Worm (Caenorhabditis elegans) whole organism, L3 larva: Measurements from ENCODE around the gene C33F10.11.
A peak's percentile ranks its signal among the peaks of the same experiment; 100 is the strongest.
"Not testable (repeated sequence)": the region's sequence is repeated elsewhere in the genome, so short reads cannot be mapped to it uniquely, and the experiment has no call there.

Experiments used
- R02D3.7 ChIP-seq: fragments of 150-350 bp; optimal IDR thresholded peaks from 2 replicates; lab custom pipeline; 2014; ENCODE audit warnings: missing biosample characterization, missing genetic modification characterization
- ZK546.5 ChIP-seq: sonication (generic microtip); optimal IDR thresholded peaks from 2 replicates; lab custom pipeline; 2017; ENCODE audit warnings: missing biosample characterization, missing genetic modification characterization
- aly-2 ChIP-seq: fragments of 150-350 bp; optimal IDR thresholded peaks from 2 replicates; lab custom pipeline; 2014; ENCODE audit warnings: missing biosample characterization, missing genetic modification characterization
- ama-1 ChIP-seq: fragments of 150-350 bp; optimal IDR thresholded peaks from 2 replicates; lab custom pipeline; 2018
- ceh-16 ChIP-seq: sonication (generic microtip); optimal IDR thresholded peaks from 2 replicates; lab custom pipeline; 2017; ENCODE audit warnings: missing biosample characterization, missing genetic modification characterization
- ceh-28 ChIP-seq: fragments of 150-350 bp; optimal IDR thresholded peaks from 2 replicates; lab custom pipeline; 2014; ENCODE audit warnings: missing biosample characterization, missing genetic modification reagents, missing genetic modification characterization
- ceh-82 ChIP-seq: fragments of 150-350 bp; optimal IDR thresholded peaks from 2 replicates; lab custom pipeline; 2014; ENCODE audit warnings: missing biosample characterization, missing genetic modification characterization
- daf-12 ChIP-seq: fragments of 150-350 bp; optimal IDR thresholded peaks from 2 replicates; lab custom pipeline; 2014; ENCODE audit warnings: missing biosample characterization, missing genetic modification reagents, missing genetic modification characterization
- egl-5 ChIP-seq: fragments of 150-350 bp; optimal IDR thresholded peaks from 2 replicates; lab custom pipeline; 2017; ENCODE audit warnings: missing biosample characterization, missing genetic modification reagents, missing genetic modification characterization, inconsistent platforms
- elt-2 ChIP-seq: sonication (generic microtip); optimal IDR thresholded peaks from 2 replicates; lab custom pipeline; 2016; ENCODE audit warnings: missing genetic modification reagents, mild to moderate bottlenecking, missing genetic modification characterization, missing compliant biosample characterization
- elt-3 ChIP-seq, 3 experiments: fragments of 150-350 bp in 1 of 3; sonication (generic microtip) in 2 of 3; optimal IDR thresholded peaks; 2 replicates in 2 of 3; 4 replicates in 1 of 3; lab custom pipeline; 2014 to 2017; ENCODE audit warnings: missing biosample characterization in 3 of 3, missing genetic modification characterization in 3 of 3
- fos-1 ChIP-seq: fragments of 150-350 bp; optimal IDR thresholded peaks from 2 replicates; lab custom pipeline; 2014; ENCODE audit warnings: missing biosample characterization, missing genetic modification characterization
- lin-15B ChIP-seq: fragments of 150-350 bp; optimal IDR thresholded peaks from 2 replicates; lab custom pipeline; 2014; ENCODE audit warnings: missing biosample characterization, missing genetic modification characterization
- lin-39 ChIP-seq: fragments of 150-350 bp; optimal IDR thresholded peaks from 2 replicates; lab custom pipeline; 2018; ENCODE audit warnings: missing biosample characterization, missing genetic modification reagents, missing genetic modification characterization
- lsy-12 ChIP-seq: sonication (generic microtip); optimal IDR thresholded peaks from 2 replicates; lab custom pipeline; 2016; ENCODE audit warnings: mild to moderate bottlenecking, missing genetic modification characterization, missing compliant biosample characterization
- mml-1 ChIP-seq: fragments of 150-350 bp; sonication (generic microtip); optimal IDR thresholded peaks from 3 replicates; lab custom pipeline; 2014; ENCODE audit warnings: missing biosample characterization, missing genetic modification characterization
- nfya-1 ChIP-seq: sonication (generic microtip); optimal IDR thresholded peaks from 2 replicates; lab custom pipeline; 2017; ENCODE audit warnings: missing genetic modification characterization, mild to moderate bottlenecking, missing compliant biosample characterization, antibody characterized with exemption, moderate library complexity; ENCODE audit not compliant: insufficient read depth
- nhr-11 ChIP-seq: fragments of 150-350 bp; optimal IDR thresholded peaks from 2 replicates; lab custom pipeline; 2014; ENCODE audit warnings: missing biosample characterization, missing genetic modification characterization
- nhr-12 ChIP-seq: fragments of 150-350 bp; optimal IDR thresholded peaks from 2 replicates; lab custom pipeline; 2014; ENCODE audit warnings: missing biosample characterization, missing genetic modification characterization
- nhr-23 ChIP-seq: fragments of 150-350 bp; optimal IDR thresholded peaks from 2 replicates; lab custom pipeline; 2014; ENCODE audit warnings: missing biosample characterization, missing genetic modification reagents, missing genetic modification characterization
- nhr-237 ChIP-seq: fragments of 150-350 bp; optimal IDR thresholded peaks from 2 replicates; lab custom pipeline; 2014; ENCODE audit warnings: missing biosample characterization, missing genetic modification characterization
- nhr-25 ChIP-seq: sonication (generic microtip); optimal IDR thresholded peaks from 2 replicates; lab custom pipeline; 2017; ENCODE audit warnings: missing biosample characterization, missing genetic modification characterization
- nhr-28 ChIP-seq: fragments of 150-350 bp; optimal IDR thresholded peaks from 2 replicates; lab custom pipeline; 2014; ENCODE audit warnings: missing biosample characterization, missing genetic modification characterization
- nhr-43 ChIP-seq: sonication (generic microtip); optimal IDR thresholded peaks from 2 replicates; lab custom pipeline; 2016; ENCODE audit warnings: mild to moderate bottlenecking, missing genetic modification characterization, missing compliant biosample characterization; ENCODE audit not compliant: poor library complexity, severe bottlenecking
- nhr-77 ChIP-seq: fragments of 150-350 bp; optimal IDR thresholded peaks from 2 replicates; lab custom pipeline; 2014; ENCODE audit warnings: missing biosample characterization, missing genetic modification characterization
- pha-4 ChIP-seq: fragments of 150-350 bp; optimal IDR thresholded peaks from 2 replicates; lab custom pipeline; 2014; ENCODE audit warnings: missing biosample characterization, missing genetic modification reagents, missing genetic modification characterization
- pqm-1 ChIP-seq: fragments of 150-350 bp; optimal IDR thresholded peaks from 2 replicates; lab custom pipeline; 2017; ENCODE audit warnings: missing biosample characterization, missing genetic modification characterization, inconsistent platforms
- snpc-4 ChIP-seq: fragments of 150-350 bp; optimal IDR thresholded peaks from 2 replicates; lab custom pipeline; 2014; ENCODE audit warnings: missing biosample characterization, missing genetic modification characterization
- unc-39 ChIP-seq: sonication (generic microtip); optimal IDR thresholded peaks from 4 replicates; lab custom pipeline; 2017; ENCODE audit warnings: missing biosample characterization, missing genetic modification characterization
- unc-62 ChIP-seq: fragments of 150-350 bp; sonication (generic microtip); optimal IDR thresholded peaks from 4 replicates; lab custom pipeline; 2014; ENCODE audit warnings: missing biosample characterization, missing genetic modification reagents, missing genetic modification characterization
- zag-1 ChIP-seq: fragments of 150-350 bp; optimal IDR thresholded peaks from 2 replicates; lab custom pipeline; 2014; ENCODE audit warnings: missing biosample characterization, missing genetic modification characterization
- ztf-11 ChIP-seq: fragments of 150-350 bp; optimal IDR thresholded peaks from 2 replicates; lab custom pipeline; 2014; ENCODE audit warnings: missing biosample characterization, missing genetic modification characterization

Gene C33F10.11

ce11 chrII:4867476-4867875, 32.8 kb upstream of the C33F10.11 start, which contains the start of gene col-17:
Gene col-17 (minus strand): TSS chrII:4867576.
- TF ChIP-seq ZK546.5 (tag; lab: Kevin White, UChicago) (no peak), unc-39 (tag; lab: Kevin White, UChicago) (no peak), R02D3.7 (tag; lab: Kevin White, UChicago) (no peak), mml-1 (tag; lab: Kevin White, UChicago) (no peak), ztf-11 (tag; lab: Kevin White, UChicago) (no peak), aly-2 (tag; lab: Kevin White, UChicago) (no peak), ceh-82 (no peak), ceh-16 (tag; lab: Kevin White, UChicago) (no peak), lin-15B (no peak), zag-1 (tag; lab: Kevin White, UChicago) (no peak), nhr-28 (tag; lab: Kevin White, UChicago) (no peak), daf-12 (no peak)

- TF ChIP-seq ama-1 (lab: Kevin White, UChicago) = peak; percentile 91
- peak; percentile 16 for TF ChIP-seq nhr-77 (tag; lab: Kevin White, UChicago)
- peak; percentile 25 for TF ChIP-seq nfya-1
- TF ChIP-seq ceh-82 = no peak
- TF ChIP-seq elt-3 (tag; optimal IDR thresholded peaks at IDR 0.05; lab: Kevin White, UChicago) = peak in 1 of 3 experiments; percentile 73
- TF ChIP-seq R02D3.7 (tag; lab: Kevin White, UChicago) = peak; percentile 28
- peak; percentile 78 for TF ChIP-seq nhr-25 (tag; lab: Kevin White, UChicago)
- TF ChIP-seq nhr-43 (tag; lab: Kevin White, UChicago) = peak; percentile 74
- peak; percentile 64 for TF ChIP-seq nhr-23 (tag; lab: Kevin White, UChicago)
- peak; percentile 50 for TF ChIP-seq unc-62 (GFP tag; lab: Kevin White, UChicago)
- TF ChIP-seq fos-1 (tag; lab: Kevin White, UChicago) = no peak
- no peak for TF ChIP-seq elt-2 (tag; lab: Kevin White, UChicago)
These were observed 31.4 kb upstream of the C33F10.11 start for ce11 chrII:4866045-4866444.

- TF ChIP-seq ceh-16 (tag; lab: Kevin White, UChicago) (no peak), daf-12 (no peak), egl-5 (tag; lab: Kevin White, UChicago) (no peak)
These were observed 28.7 kb upstream of the C33F10.11 start, which contains the start of the genes mpst-4 and F11G11.14 for ce11 chrII:4863357-4863756. Gene mpst-4 (minus strand): TSS chrII:4863457. Gene F11G11.14 (plus strand): TSS chrII:4863681.

- not testable (repeated sequence) for TF ChIP-seq nhr-25, egl-5, lin-39 (tag; lab: Kevin White, UChicago)
These were observed 25.6 kb upstream of the C33F10.11 start, which contains the start of the genes nspd-5 and F11G11.4 for ce11 chrII:4860260-4860659. Gene nspd-5 (minus strand): TSS chrII:4860360. Gene F11G11.4 (plus strand): TSS chrII:4860594.

ce11 chrII:4858906-4859411, 24.3 kb upstream of the C33F10.11 start:
- TF ChIP-seq elt-2 (tag; lab: Kevin White, UChicago) (peak; percentile 4), fos-1 (tag; lab: Kevin White, UChicago) (no peak), ama-1 (lab: Kevin White, UChicago) (peak; percentile 46), lin-39 (tag; lab: Kevin White, UChicago) (no peak), nhr-77 (tag; lab: Kevin White, UChicago) (no peak), aly-2 (tag; lab: Kevin White, UChicago) (no peak), lsy-12 (peak; percentile 12)

ce11 chrII:4857873-4858364, 23.3 kb upstream of the C33F10.11 start, which contains the start of gene F11G11.5:
Gene F11G11.5 (plus strand): TSS chrII:4857923.
- no peak for TF ChIP-seq zag-1 (tag; lab: Kevin White, UChicago)
- no peak for TF ChIP-seq nhr-237 (tag; lab: Kevin White, UChicago)
- TF ChIP-seq nhr-43 (tag; lab: Kevin White, UChicago) = peak; percentile 4
- peak; percentile 76 for TF ChIP-seq ama-1 (lab: Kevin White, UChicago)

ce11 chrII:4857086-4857485, 22.4 kb upstream of the C33F10.11 start:
- TF ChIP-seq nhr-12 (tag; lab: Kevin White, UChicago) (no peak), lsy-12 (peak; percentile 36), pha-4 (tag; lab: Kevin White, UChicago) (peak; percentile 4), nhr-43 (tag; lab: Kevin White, UChicago) (no peak), elt-2 (tag; lab: Kevin White, UChicago) (peak; percentile 96), nhr-25 (tag; lab: Kevin White, UChicago) (peak; percentile 23), pqm-1 (tag; lab: Kevin White, UChicago) (peak; percentile 25), nhr-11 (no peak), ceh-28 (peak; percentile 10), ama-1 (lab: Kevin White, UChicago) (peak; percentile 69), ceh-82 (no peak), zag-1 (tag; lab: Kevin White, UChicago) (no peak), unc-39 (tag; lab: Kevin White, UChicago) (no peak), nfya-1 (peak; percentile 26), snpc-4 (tag; lab: Kevin White, UChicago) (no peak)
- TF ChIP-seq, all 47 proteins: peak for 8
